Worm (Caenorhabditis elegans) whole organism, young adult: Measurements from ENCODE around the gene C25G4.2.

Source experiments
- B0019.2 ChIP-seq: fragments of 200-800 bp; sonication (Bioruptor generic); conservative IDR thresholded peaks from 2 replicates; pipeline ENCODE4 v1.3.6; 2022; ENCODE audit warnings: missing genetic modification reagents, missing genetic modification characterization, missing compliant biosample characterization
- F22D6.2 ChIP-seq: sonication (generic microtip); optimal IDR thresholded peaks from 2 replicates; lab custom pipeline; 2016; ENCODE audit warnings: mild to moderate bottlenecking, missing genetic modification characterization, missing compliant biosample characterization
- F39B2.1 ChIP-seq: fragments of 200-800 bp; sonication (Bioruptor generic); IDR thresholded peaks from 2 replicates; pipeline ENCODE4 v1.3.6; 2022; ENCODE audit warnings: missing genetic modification reagents, missing genetic modification characterization, missing compliant biosample characterization
- F57A8.1 ChIP-seq: fragments of 200-800 bp; sonication (Bioruptor generic); optimal IDR thresholded peaks from 2 replicates; lab custom pipeline; 2018; ENCODE audit warnings: mild to moderate bottlenecking, missing genetic modification characterization, moderate library complexity, missing compliant biosample characterization
- Y53F4B.3 ChIP-seq: fragments of 200-800 bp; sonication (Bioruptor generic); IDR thresholded peaks from 2 replicates; pipeline ENCODE4 v1.3.6; 2022; ENCODE audit warnings: missing genetic modification reagents, missing genetic modification characterization, missing compliant biosample characterization
- Y67H2A.10 ChIP-seq: fragments of 200-800 bp; sonication (Bioruptor generic); conservative IDR thresholded peaks from 2 replicates; pipeline ENCODE4 v1.3.6; 2022; ENCODE audit warnings: missing genetic modification reagents, missing genetic modification characterization, missing compliant biosample characterization
- aptf-3 ChIP-seq: fragments of 200-800 bp; sonication (Bioruptor generic); IDR thresholded peaks from 2 replicates; pipeline ENCODE4 v1.3.6; 2022; ENCODE audit warnings: missing genetic modification characterization, missing compliant biosample characterization
- atf-7 ChIP-seq: sonication (generic microtip); optimal IDR thresholded peaks from 2 replicates; lab custom pipeline; 2017; ENCODE audit warnings: mild to moderate bottlenecking, missing genetic modification characterization, missing compliant biosample characterization
- attf-5 ChIP-seq: fragments of 200-800 bp; sonication (Bioruptor generic); optimal IDR thresholded peaks from 2 replicates; lab custom pipeline; 2018; ENCODE audit warnings: mild to moderate bottlenecking, missing genetic modification characterization, missing compliant biosample characterization
- bed-1 ChIP-seq: fragments of 200-800 bp; sonication (Bioruptor generic); IDR thresholded peaks from 2 replicates; pipeline ENCODE4 v1.3.6; 2022; ENCODE audit warnings: missing genetic modification reagents, missing genetic modification characterization, missing compliant biosample characterization
- cebp-1 ChIP-seq, 2 experiments: fragments of 200-800 bp in 1 of 2; sonication (Bioruptor generic) in 1 of 2; sonication (generic microtip) in 1 of 2; IDR thresholded peaks in 1 of 2; optimal IDR thresholded peaks in 1 of 2; 2 replicates each; pipeline versions ENCODE4 v1.3.6 to Lab custom; 2017 to 2022; ENCODE audit warnings: missing compliant biosample characterization in 2 of 2, missing genetic modification characterization in 2 of 2, mild to moderate bottlenecking in 1 of 2, missing genetic modification reagents in 1 of 2, moderate library complexity in 1 of 2
- ceh-58 ChIP-seq: fragments of 200-800 bp; sonication (Bioruptor generic); IDR thresholded peaks from 2 replicates; pipeline ENCODE4 v1.3.6; 2022; ENCODE audit warnings: missing genetic modification characterization, missing compliant biosample characterization
- ceh-91 ChIP-seq: fragments of 200-800 bp; sonication (Bioruptor generic); IDR thresholded peaks from 2 replicates; pipeline ENCODE4 v1.3.6; 2022; ENCODE audit warnings: missing genetic modification reagents, missing genetic modification characterization, missing compliant biosample characterization
- chd-7 ChIP-seq: sonication (generic microtip); optimal IDR thresholded peaks from 2 replicates; lab custom pipeline; 2016; ENCODE audit warnings: mild to moderate bottlenecking, missing genetic modification characterization, moderate library complexity, missing compliant biosample characterization
- dox-1 ChIP-seq: fragments of 200-800 bp; sonication (Bioruptor generic); IDR thresholded peaks from 2 replicates; pipeline ENCODE4 v1.3.6; 2022; ENCODE audit warnings: missing genetic modification reagents, missing genetic modification characterization, missing compliant biosample characterization
- egl-18 ChIP-seq: fragments of 200-800 bp; sonication (Bioruptor generic); IDR thresholded peaks from 2 replicates; pipeline ENCODE4 v1.3.6; 2022; ENCODE audit warnings: missing genetic modification reagents, missing genetic modification characterization, missing compliant biosample characterization
- egl-44 ChIP-seq: fragments of 200-800 bp; sonication (Bioruptor generic); IDR thresholded peaks from 2 replicates; pipeline ENCODE4 v1.3.6; 2022; ENCODE audit warnings: missing genetic modification reagents, missing genetic modification characterization, missing compliant biosample characterization
- ekl-4 ChIP-seq: fragments of 200-800 bp; sonication (Bioruptor generic); IDR thresholded peaks from 2 replicates; pipeline ENCODE4 v1.3.6; 2022; ENCODE audit warnings: missing genetic modification reagents, missing genetic modification characterization, missing compliant biosample characterization
- fkh-3 ChIP-seq: sonication (generic microtip); optimal IDR thresholded peaks from 2 replicates; lab custom pipeline; 2016; ENCODE audit warnings: mild to moderate bottlenecking, missing genetic modification characterization, missing compliant biosample characterization
- him-1 ChIP-seq: sonication (generic microtip); optimal IDR thresholded peaks from 2 replicates; lab custom pipeline; 2016; ENCODE audit warnings: missing genotype, missing genetic modification reagents, missing genetic modification characterization, missing compliant biosample characterization
- hrde-1 ChIP-seq: sonication (generic microtip); optimal IDR thresholded peaks from 2 replicates; lab custom pipeline; 2016; ENCODE audit warnings: missing genetic modification characterization, mild to moderate bottlenecking, missing compliant biosample characterization, moderate library complexity, missing genotype, missing genetic modification reagents, borderline replicate concordance
- hsf-1 ChIP-seq: fragments of 200-800 bp; sonication (Bioruptor generic); IDR thresholded peaks from 2 replicates; pipeline ENCODE4 v1.3.6; 2022; ENCODE audit warnings: missing genetic modification reagents, missing genetic modification characterization, missing compliant biosample characterization
- lin-26 ChIP-seq: fragments of 200-800 bp; sonication (Bioruptor generic); IDR thresholded peaks from 2 replicates; pipeline ENCODE4 v1.3.6; 2022; ENCODE audit warnings: missing genetic modification reagents, missing genetic modification characterization, missing compliant biosample characterization
- lin-40 ChIP-seq: sonication (generic microtip); optimal IDR thresholded peaks from 2 replicates; lab custom pipeline; 2016; ENCODE audit warnings: missing genetic modification characterization, mild to moderate bottlenecking, missing compliant biosample characterization, missing genotype, missing genetic modification reagents
- lin-54 ChIP-seq: fragments of 200-800 bp; sonication (Bioruptor generic); optimal IDR thresholded peaks from 2 replicates; lab custom pipeline; 2018; ENCODE audit warnings: mild to moderate bottlenecking, missing genetic modification characterization, missing compliant biosample characterization
- lsl-1 ChIP-seq: fragments of 200-800 bp; sonication (Bioruptor generic); optimal IDR thresholded peaks from 2 replicates; lab custom pipeline; 2018; ENCODE audit warnings: mild to moderate bottlenecking, missing genetic modification characterization, moderate library complexity, missing compliant biosample characterization
- madf-8 ChIP-seq: fragments of 200-800 bp; sonication (Bioruptor generic); conservative IDR thresholded peaks from 2 replicates; pipeline ENCODE4 v1.3.6; 2022; ENCODE audit warnings: missing genetic modification reagents, missing genetic modification characterization, missing compliant biosample characterization
- nfyb-1 ChIP-seq: fragments of 200-800 bp; sonication (Bioruptor generic); IDR thresholded peaks from 2 replicates; pipeline ENCODE4 v1.3.6; 2022; ENCODE audit warnings: missing genetic modification reagents, missing genetic modification characterization, missing compliant biosample characterization
- nhr-80 ChIP-seq: sonication (generic microtip); optimal IDR thresholded peaks from 2 replicates; lab custom pipeline; 2016; ENCODE audit warnings: missing genetic modification characterization, missing compliant biosample characterization
- rpc-1 ChIP-seq, 2 experiments: fragments of 150-350 bp in 1 of 2; sonication (generic microtip) in 1 of 2; optimal IDR thresholded peaks; 2 replicates each; lab custom pipeline; 2014 to 2018; ENCODE audit warnings: missing biosample characterization in 1 of 2, missing genetic modification characterization in 1 of 2, missing genetic modification reagents in 1 of 2, missing genotype in 1 of 2
- tbp1 ChIP-seq: fragments of 200-800 bp; sonication (Bioruptor generic); optimal IDR thresholded peaks from 2 replicates; lab custom pipeline; 2018; ENCODE audit warnings: mild to moderate bottlenecking, missing genetic modification characterization, missing compliant biosample characterization
- unc-62 ChIP-seq: fragments of 150-350 bp; optimal IDR thresholded peaks from 2 replicates; lab custom pipeline; 2014; ENCODE audit warnings: missing biosample characterization, missing genetic modification reagents, missing genetic modification characterization
- xnd-1 ChIP-seq: sonication (generic microtip); optimal IDR thresholded peaks from 2 replicates; lab custom pipeline; 2016; ENCODE audit warnings: missing genotype, missing genetic modification reagents, missing genetic modification characterization, missing compliant biosample characterization
- zfh-2 ChIP-seq: fragments of 200-800 bp; sonication (Bioruptor generic); conservative IDR thresholded peaks from 2 replicates; pipeline ENCODE4 v1.3.6; 2022; ENCODE audit warnings: missing genetic modification reagents, missing genetic modification characterization, missing compliant biosample characterization
- ztf-22 ChIP-seq: fragments of 200-800 bp; sonication (Bioruptor generic); optimal IDR thresholded peaks from 2 replicates; lab custom pipeline; 2018; ENCODE audit warnings: mild to moderate bottlenecking, missing genetic modification characterization, moderate library complexity, missing compliant biosample characterization
- ztf-26 ChIP-seq: sonication (generic microtip); optimal IDR thresholded peaks from 2 replicates; lab custom pipeline; 2017; ENCODE audit warnings: missing genetic modification characterization, missing compliant biosample characterization
- ztf-3 ChIP-seq: fragments of 200-800 bp; sonication (Bioruptor generic); optimal IDR thresholded peaks from 2 replicates; lab custom pipeline; 2018; ENCODE audit warnings: mild to moderate bottlenecking, missing genetic modification characterization, missing compliant biosample characterization

Gene C25G4.2

DNA sequence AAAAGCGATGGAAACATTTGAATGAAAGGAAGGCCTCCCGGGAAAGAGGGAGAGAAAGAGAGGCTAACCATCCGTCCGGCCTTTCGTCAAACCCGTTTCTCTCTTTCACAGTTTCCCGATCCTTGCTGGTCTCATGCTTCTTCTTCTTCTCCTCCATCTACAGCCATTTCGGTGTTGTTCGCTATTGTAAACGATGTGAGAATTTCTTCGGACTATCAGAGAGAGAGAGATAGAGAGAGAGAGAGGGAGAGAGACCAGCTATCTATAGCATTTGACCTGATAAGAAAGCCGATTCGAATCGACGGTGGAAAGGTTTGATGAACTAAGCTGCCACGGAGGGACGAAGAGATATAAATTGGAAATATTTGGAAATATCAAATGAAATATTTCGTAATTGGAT lies 40.4 kb downstream of the C25G4.2 start:
- TF ChIP-seq ztf-22 (no peak), fkh-3 (no peak), F57A8.1 (no peak), Y67H2A.10 (no peak), nfyb-1 (GFP tag; lab: Robert Waterston, UW) (no peak), ceh-91 (no peak), attf-5 (no peak), aptf-3 (no peak), ekl-4 (GFP tag; lab: Robert Waterston, UW) (no peak), bed-1 (GFP tag; lab: Robert Waterston, UW) (no peak), ztf-3 (GFP tag; lab: Kevin White, UChicago) (no peak), xnd-1 (no peak), zfh-2 (GFP tag; lab: Robert Waterston, UW) (no peak), him-1 (no peak), hrde-1 (tag; lab: Kevin White, UChicago) (no peak)

DNA sequence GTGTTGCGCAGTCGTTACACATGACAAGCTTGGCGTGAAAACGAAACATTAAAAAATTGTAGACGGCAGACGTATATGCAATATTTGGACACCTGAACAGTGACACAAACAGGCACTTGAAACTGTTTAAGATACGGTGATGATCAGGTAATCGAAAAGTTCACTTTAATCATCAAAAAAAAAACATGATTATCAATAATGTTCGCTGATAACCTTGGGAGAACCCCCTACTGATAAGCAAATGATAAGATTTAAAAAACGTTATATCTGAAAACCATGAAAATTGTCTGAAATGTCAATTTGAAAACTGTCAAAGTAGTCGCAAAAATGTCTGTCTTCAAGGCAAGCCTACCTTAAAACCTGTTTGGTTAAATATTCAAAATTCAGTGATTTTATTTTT lies 43.9 kb downstream of the C25G4.2 start:
- TF ChIP-seq nhr-80 (peak; percentile 93), egl-18 (GFP tag; lab: Robert Waterston, UW) (no peak), dox-1 (GFP tag; lab: Robert Waterston, UW) (peak; percentile 47; the same call in 1 of the 2 replicates), madf-8 (no peak), Y53F4B.3 (no peak), tbp1 (no peak), unc-62 (GFP tag; lab: Kevin White, UChicago) (peak; percentile 69), lin-40 (tag; lab: Kevin White, UChicago) (peak; percentile 19), atf-7 (tag; lab: Kevin White, UChicago) (peak; percentile 19), lin-54 (GFP tag; lab: Kevin White, UChicago) (peak; percentile 10)

DNA sequence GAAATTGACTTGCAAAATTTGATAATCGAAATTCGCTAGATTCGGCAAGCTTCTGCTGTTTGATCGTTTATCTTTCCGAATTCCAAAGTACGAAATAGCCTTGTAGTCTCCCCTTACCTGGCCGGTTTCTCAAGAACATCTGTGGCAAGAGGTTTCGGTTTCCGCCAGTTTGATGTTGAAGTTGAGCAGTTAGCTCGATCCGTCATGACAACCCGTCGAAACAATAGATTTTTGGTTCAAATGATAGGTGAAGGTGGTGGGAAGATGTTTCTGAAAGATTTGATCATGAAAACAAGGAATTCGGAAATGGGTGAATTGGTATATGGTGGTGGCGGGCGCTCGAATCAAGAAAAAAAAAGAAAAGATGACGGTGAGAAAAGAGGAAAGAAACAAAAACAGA lies 45.4 kb downstream of the C25G4.2 start, which contains the start of gene acs-20:
Gene acs-20, minus strand, starts transcription at position 270 of the 400 bp plus-strand sequence.
- no peak for TF ChIP-seq F22D6.2 (tag; lab: Kevin White, UChicago)
- TF ChIP-seq egl-44 (GFP tag; lab: Robert Waterston, UW) = no peak
- no peak for TF ChIP-seq chd-7
- no peak for TF ChIP-seq rpc-1 (optimal IDR thresholded peaks at IDR 0.05; lab: Kevin White, UChicago)
- no peak for TF ChIP-seq rpc-1 (tag; optimal IDR thresholded peaks at IDR 0.05; lab: Kevin White, UChicago)
- TF ChIP-seq F39B2.1 (GFP tag; lab: Robert Waterston, UW) = no peak
- TF ChIP-seq lin-26 (GFP tag; lab: Robert Waterston, UW) = no peak
- TF ChIP-seq ztf-26 = no peak
- no peak for TF ChIP-seq cebp-1 (GFP tag; IDR thresholded peaks at IDR 0.05; lab: Robert Waterston, UW)
- TF ChIP-seq cebp-1 (tag; optimal IDR thresholded peaks at IDR 0.05; lab: Kevin White, UChicago) = no peak
- TF ChIP-seq attf-5 = no peak
- no peak for TF ChIP-seq hsf-1 (GFP tag; lab: Robert Waterston, UW)
- no peak for TF ChIP-seq lsl-1 (GFP tag; lab: Kevin White, UChicago)
- TF ChIP-seq B0019.2 = no peak
- TF ChIP-seq ceh-58 (GFP tag; lab: Robert Waterston, UW) = no peak
